Fruit fly (Drosophila melanogaster) whole organism: Measurements from ENCODE around the gene CG10863.

Experiments used
- CG8478 ChIP-seq: fragments of >200 bp; optimal IDR thresholded peaks from 2 replicates; lab custom pipeline; 2018; ENCODE audit warnings: inconsistent platforms
- EcR ChIP-seq, 2 experiments: fragments of >200 bp; optimal IDR thresholded peaks; 2 replicates each; lab custom pipeline; 2017; ENCODE audit warnings: missing biosample characterization in 2 of 2, missing genetic modification characterization in 2 of 2, missing genetic modification reagents in 2 of 2
- pan ChIP-seq: fragments of >200 bp; optimal IDR thresholded peaks from 2 replicates; lab custom pipeline; 2017
- psq ChIP-seq: fragments of >200 bp; optimal IDR thresholded peaks from 2 replicates; lab custom pipeline; 2017
- usp ChIP-seq: fragments of >200 bp; optimal IDR thresholded peaks from 2 replicates; lab custom pipeline; 2017; ENCODE audit warnings: missing biosample characterization, missing genetic modification characterization, mixed read lengths

dm6 chr3L:3898978-3899377 lies 43.3 kb downstream of the CG10863 start, which contains the start of gene Ccz1:
- TF ChIP-seq CG8478 (lab: Kevin White, UChicago): no peak
- no peak for TF ChIP-seq pan
- TF ChIP-seq usp: no peak
- TF ChIP-seq EcR (GFP tag; optimal IDR thresholded peaks at IDR 0.05; lab: Kevin White, UChicago): no peak
- TF ChIP-seq psq (lab: Kevin White, UChicago): no peak
